Worm (Caenorhabditis elegans): ENCODE data around the gene T16A1.10.

The T16A1.10 gene

DNA sequence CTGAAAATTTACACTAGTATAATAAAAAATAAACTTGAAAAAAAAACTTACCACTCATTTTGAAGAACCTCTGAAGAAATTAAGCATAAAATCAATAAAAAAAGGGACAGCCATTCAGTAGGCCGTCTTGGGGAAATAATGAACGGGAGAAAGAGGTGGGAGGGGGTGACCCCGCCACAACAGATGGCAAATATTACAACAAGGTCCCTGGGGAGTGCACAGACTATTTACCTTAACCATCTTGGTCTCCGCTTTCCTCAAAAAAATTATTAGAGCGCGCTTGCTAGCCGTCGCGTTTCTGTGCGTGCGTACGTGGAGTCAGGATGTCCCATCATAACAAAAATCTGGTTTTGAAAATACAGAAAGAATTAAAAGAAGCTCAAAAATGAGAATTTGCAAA, at the start of gene T16A1.10:
T16A1.10 (minus strand) TSS at position 123 of the 400 bp plus-strand sequence.
- TF ChIP-seq snpc-1.1 (tag; optimal IDR thresholded peaks at IDR 0.05; ENCODE audit: insufficient read depth) (no peak), ceh-40 (GFP tag; IDR thresholded peaks at IDR 0.05) (no peak), nhr-120 (GFP tag; IDR thresholded peaks at IDR 0.05) (no peak), aptf-2 (GFP tag; conservative IDR thresholded peaks at IDR 0.05) (no peak), hsf-1 (GFP tag; IDR thresholded peaks at IDR 0.05) (no peak), snpc-1.3 (tag; optimal IDR thresholded peaks at IDR 0.05; ENCODE audit: insufficient read depth) (no peak), tbp1 (GFP tag; optimal IDR thresholded peaks at IDR 0.05) (no peak), pha-4 (tag; optimal IDR thresholded peaks at IDR 0.05) (no peak), cebp-2 (GFP tag; IDR thresholded peaks at IDR 0.05) (no peak), ztf-25 (GFP tag; IDR thresholded peaks at IDR 0.05) (no peak), Y67H2A.10 (GFP tag; conservative IDR thresholded peaks at IDR 0.05) (no peak), mcd-1 (GFP tag; IDR thresholded peaks at IDR 0.05) (no peak), ceh-91 (GFP tag; IDR thresholded peaks at IDR 0.05) (no peak), nhr-179 (tag; optimal IDR thresholded peaks at IDR 0.05) (no peak), F39B2.1 (GFP tag; IDR thresholded peaks at IDR 0.05) (no peak), lsy-27 (tag; optimal IDR thresholded peaks at IDR 0.05; ENCODE audit: borderline replicate concordance, insufficient read depth) (no peak), ztf-28 (GFP tag; IDR thresholded peaks at IDR 0.05) (no peak), madf-10 (tag; optimal IDR thresholded peaks at IDR 0.05) (no peak), F37B4.10 (GFP tag; IDR thresholded peaks at IDR 0.05) (no peak), aptf-3 (GFP tag; IDR thresholded peaks at IDR 0.05) (no peak)

DNA sequence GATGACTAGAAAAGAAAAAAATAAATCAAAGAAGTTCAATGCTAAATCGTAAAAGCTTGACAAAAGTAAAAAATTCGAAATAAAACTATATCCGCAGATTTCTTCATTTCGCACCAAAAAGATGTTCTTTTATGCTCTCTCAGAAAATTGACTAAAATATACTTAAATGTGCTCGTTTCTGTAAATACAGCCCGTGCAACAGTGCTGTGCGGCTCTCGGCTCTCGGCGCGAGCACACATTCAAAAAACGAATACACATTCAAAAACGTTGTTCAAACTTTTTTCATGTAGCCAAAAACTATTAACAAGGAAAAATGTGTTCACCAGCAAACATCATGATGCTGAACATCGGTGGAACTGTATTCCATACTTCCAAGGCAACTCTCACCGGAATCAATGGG, 48.9 kb upstream of the T16A1.10 start, which contains the start of gene C40A11.3:
C40A11.3 (plus strand) TSS at position 301 of the 400 bp plus-strand sequence.
- no peak for TF ChIP-seq attf-3 (GFP tag; conservative IDR thresholded peaks at IDR 0.05)

DNA sequence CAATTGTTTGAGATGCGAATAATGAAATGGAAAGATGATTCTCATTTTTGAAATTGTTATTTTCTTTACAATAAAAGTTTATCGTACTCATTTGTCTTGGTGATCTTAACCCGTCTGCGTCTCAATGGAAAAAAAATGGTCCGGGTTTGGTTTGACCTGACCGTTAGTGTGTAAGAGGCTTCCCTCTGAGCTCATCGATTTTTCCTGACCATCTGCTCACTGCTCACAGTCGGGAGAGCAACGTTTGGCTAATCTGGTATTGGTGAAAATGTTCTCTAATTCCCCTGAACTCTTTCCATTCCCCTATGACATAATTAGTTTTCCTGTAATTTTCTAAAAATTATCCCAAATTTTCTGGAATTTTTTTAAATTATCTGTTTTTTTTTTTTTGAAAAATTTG, 47.0 kb upstream of the T16A1.10 start:
- no peak for TF ChIP-seq hmg-1.2 (GFP tag; IDR thresholded peaks at IDR 0.05)
- TF ChIP-seq attf-5 (GFP tag; optimal IDR thresholded peaks at IDR 0.05) = no peak
- TF ChIP-seq lsy-27 (tag; optimal IDR thresholded peaks at IDR 0.05; ENCODE audit: borderline replicate concordance, insufficient read depth) = no peak
- no peak for TF ChIP-seq Y95B8A.8 (GFP tag; IDR thresholded peaks at IDR 0.05)
- no peak for TF ChIP-seq ztf-25 (GFP tag; IDR thresholded peaks at IDR 0.05)
- no peak for TF ChIP-seq efl-1 (GFP tag; optimal IDR thresholded peaks at IDR 0.05)
- no peak for TF ChIP-seq athp-1 (tag; optimal IDR thresholded peaks at IDR 0.05)
- no peak for TF ChIP-seq nhr-120 (GFP tag; IDR thresholded peaks at IDR 0.05)
- TF ChIP-seq B0336.3 (GFP tag; IDR thresholded peaks at IDR 0.05) = no peak
- TF ChIP-seq rcor-1 (GFP tag; IDR thresholded peaks at IDR 0.05) = no peak
- TF ChIP-seq bed-1 (GFP tag; IDR thresholded peaks at IDR 0.05) = no peak
- TF ChIP-seq atf-7 (tag; optimal IDR thresholded peaks at IDR 0.05) = no peak
- no peak for TF ChIP-seq Y67H2A.10 (GFP tag; conservative IDR thresholded peaks at IDR 0.05)
- TF ChIP-seq lin-26 (GFP tag; IDR thresholded peaks at IDR 0.05) = no peak
- no peak for TF ChIP-seq madf-8 (GFP tag; conservative IDR thresholded peaks at IDR 0.05)
- TF ChIP-seq unc-130 (GFP tag; optimal IDR thresholded peaks at IDR 0.05) = no peak

DNA sequence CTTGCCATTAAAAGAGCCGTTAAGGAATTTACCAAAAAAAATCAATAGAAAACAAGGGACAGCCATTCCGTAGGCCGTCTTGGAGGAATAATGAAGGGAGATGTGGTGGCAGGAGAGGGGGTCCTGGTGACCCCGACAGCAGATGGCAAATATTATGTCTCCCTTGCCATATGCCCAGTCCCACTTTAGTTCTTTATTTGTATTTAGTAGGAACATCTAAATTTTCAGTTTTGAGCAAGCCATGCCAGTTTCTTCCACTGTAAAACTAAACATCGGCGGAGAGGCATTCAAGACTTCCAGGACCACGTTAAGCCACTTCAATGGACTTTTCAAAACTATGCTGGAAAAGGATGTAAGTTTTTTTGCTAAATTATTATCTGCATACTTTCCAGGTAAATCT, 45.3 kb upstream of the T16A1.10 start, which contains the start of gene C40A11.4:
C40A11.4 (plus strand) TSS at position 188 of the 400 bp plus-strand sequence.
- TF ChIP-seq snpc-4 (GFP tag; optimal IDR thresholded peaks at IDR 0.05) (no peak), snpc-4 (tag; optimal IDR thresholded peaks at IDR 0.05) (no peak), ztf-25 (GFP tag; IDR thresholded peaks at IDR 0.05) (no peak), akir-1 (GFP tag; optimal IDR thresholded peaks at IDR 0.05) (no peak), lir-1 (GFP tag; conservative IDR thresholded peaks at IDR 0.05) (no peak)
